Worm (Caenorhabditis elegans) whole organism, late embryonic: Measurements from ENCODE around the gene W01C8.1.

Experiments used
- ets-4 ChIP-seq: sonication (generic microtip); optimal IDR thresholded peaks from 2 replicates; lab custom pipeline; 2016; ENCODE audit warnings: missing genetic modification characterization, missing compliant biosample characterization
- nhr-11 ChIP-seq: fragments of 150-350 bp; optimal IDR thresholded peaks from 2 replicates; lab custom pipeline; 2014; ENCODE audit warnings: missing biosample characterization, missing genetic modification characterization
- pha-4 ChIP-seq: fragments of 150-350 bp; optimal IDR thresholded peaks from 2 replicates; lab custom pipeline; 2018; ENCODE audit warnings: missing biosample characterization, missing genetic modification reagents, missing genetic modification characterization
- pqm-1 ChIP-seq: sonication (generic microtip); optimal IDR thresholded peaks from 2 replicates; lab custom pipeline; 2016; ENCODE audit warnings: missing genetic modification characterization, missing compliant biosample characterization

DNA sequence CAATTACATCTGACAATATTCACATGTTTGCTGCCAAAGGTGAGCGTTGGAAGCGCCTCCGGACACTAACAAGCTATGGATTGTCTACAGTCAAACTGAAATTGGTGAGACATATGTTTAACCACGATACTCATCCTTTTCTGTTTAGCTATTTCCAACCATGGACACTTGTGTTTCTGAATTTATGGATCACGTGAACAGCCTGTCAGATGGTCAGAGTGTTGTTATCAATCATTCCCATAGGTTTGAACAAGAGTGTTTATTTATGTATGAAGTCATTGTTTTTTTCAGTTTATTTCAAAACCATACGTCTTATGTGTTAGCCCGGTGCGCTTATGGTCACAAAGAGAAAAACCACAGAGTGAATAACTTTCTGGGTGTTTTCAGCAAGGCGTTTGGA, 23.2 kb downstream of the W01C8.1 start:
- no peak for TF ChIP-seq nhr-11 (tag; lab: Kevin White, UChicago)
- no peak for TF ChIP-seq ets-4 (tag; lab: Kevin White, UChicago)
- TF ChIP-seq pha-4 (tag; lab: Kevin White, UChicago): no peak
- no peak for TF ChIP-seq pqm-1 (tag; lab: Kevin White, UChicago)
